Fruit fly (Drosophila melanogaster): ENCODE data around the gene CG33654.

DNA sequence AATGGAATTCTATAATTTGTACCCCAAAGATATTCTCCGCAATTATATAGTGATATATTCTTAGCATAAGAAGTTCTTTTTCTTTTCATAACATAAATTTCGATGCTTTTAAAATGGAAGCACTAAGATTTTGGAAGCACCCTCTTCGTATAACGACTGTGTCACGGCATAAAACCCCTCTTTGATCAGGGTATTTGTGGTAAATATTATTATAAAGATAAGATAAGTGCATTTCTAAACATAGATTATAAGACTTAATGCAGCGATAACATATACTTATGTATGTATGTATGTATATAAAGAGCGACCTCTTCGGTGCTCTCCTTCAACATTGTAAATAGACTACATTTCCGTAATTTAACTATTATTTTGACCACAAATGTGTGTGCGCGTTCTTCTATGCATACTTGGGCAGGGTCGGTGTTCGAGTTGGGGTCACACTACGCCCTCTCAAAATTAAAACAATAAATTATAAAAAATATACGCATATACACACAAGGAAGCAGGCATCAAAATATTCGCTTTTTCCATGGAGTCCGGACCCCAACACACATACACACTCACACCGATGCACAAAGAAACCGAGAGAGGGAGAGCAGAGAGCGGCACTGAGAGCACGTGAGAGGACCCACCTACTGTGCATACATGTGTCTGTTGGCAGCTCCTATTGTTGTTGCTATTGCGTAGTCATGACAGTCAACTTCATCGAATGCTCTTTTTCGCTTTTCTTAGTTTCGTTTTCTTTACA is 32.6 kb downstream of the CG33654 start:
- no peak for TF ChIP-seq CG8478 (optimal IDR thresholded peaks at IDR 0.05)
- no peak for TF ChIP-seq CTCF (optimal IDR thresholded peaks at IDR 0.05)

Data from S2 (cell line).